Worm (Caenorhabditis elegans) whole organism, L4 larva: ENCODE results near the gene srr-8.
"Not testable (repeated sequence)": the region's sequence is repeated elsewhere in the genome, so short reads cannot be mapped to it uniquely, and the experiment has no call there.

ENCODE experiments used
- D1046.2 ChIP-seq: fragments of 200-800 bp; sonication (Bioruptor generic); IDR thresholded peaks from 2 replicates; pipeline ENCODE4 v1.3.6; 2022; ENCODE audit warnings: missing genetic modification characterization, missing compliant biosample characterization
- F26F4.8 ChIP-seq: fragments of 200-800 bp; sonication (Bioruptor generic); conservative IDR thresholded peaks from 2 replicates; pipeline ENCODE4 v1.3.6; 2022; ENCODE audit warnings: missing genetic modification characterization, missing compliant biosample characterization
- F37D6.2 ChIP-seq: sonication (generic microtip); optimal IDR thresholded peaks from 2 replicates; lab custom pipeline; 2016; ENCODE audit warnings: mild to moderate bottlenecking, missing genetic modification characterization, missing compliant biosample characterization
- T20F7.1 ChIP-seq: fragments of 200-800 bp; sonication (Bioruptor generic); optimal IDR thresholded peaks from 2 replicates; lab custom pipeline; 2018; ENCODE audit warnings: mild to moderate bottlenecking, missing genetic modification characterization, missing compliant biosample characterization
- Y105C5A.15 ChIP-seq: fragments of 200-800 bp; sonication (Bioruptor generic); IDR thresholded peaks from 2 replicates; pipeline ENCODE4 v1.3.6; 2022; ENCODE audit warnings: missing genetic modification characterization, missing compliant biosample characterization
- Y48G9A.11 ChIP-seq: fragments of 200-800 bp; sonication (Bioruptor generic); IDR thresholded peaks from 2 replicates; pipeline ENCODE4 v1.3.6; 2022; ENCODE audit warnings: missing genetic modification reagents, missing genetic modification characterization, missing compliant biosample characterization
- ZK546.5 ChIP-seq, 2 experiments: sonication (generic microtip); optimal IDR thresholded peaks; 2 replicates each; lab custom pipeline; 2017; ENCODE audit warnings: missing biosample characterization in 2 of 2, missing genetic modification characterization in 2 of 2
- ceh-62 ChIP-seq: sonication (generic microtip); optimal IDR thresholded peaks from 2 replicates; lab custom pipeline; 2017; ENCODE audit warnings: missing biosample characterization, missing genetic modification characterization
- ctbp-1 ChIP-seq: fragments of 200-800 bp; sonication (Bioruptor generic); IDR thresholded peaks from 2 replicates; pipeline ENCODE4 v1.3.6; 2022; ENCODE audit warnings: missing genetic modification reagents, missing genetic modification characterization, missing compliant biosample characterization
- daf-8 ChIP-seq: fragments of 200-800 bp; sonication (Bioruptor generic); IDR thresholded peaks from 2 replicates; pipeline ENCODE4 v1.3.6; 2022; ENCODE audit warnings: missing genetic modification characterization, missing compliant biosample characterization
- dmd-6 ChIP-seq: fragments of 200-800 bp; sonication (Bioruptor generic); IDR thresholded peaks from 2 replicates; pipeline ENCODE4 v1.3.6; 2022; ENCODE audit warnings: missing genetic modification reagents, missing genetic modification characterization, missing compliant biosample characterization
- dmd-8 ChIP-seq: fragments of 200-800 bp; sonication (Bioruptor generic); IDR thresholded peaks from 2 replicates; pipeline ENCODE4 v1.3.6; 2022; ENCODE audit warnings: missing genetic modification characterization, missing compliant biosample characterization
- dmd-9 ChIP-seq: fragments of 200-800 bp; sonication (Bioruptor generic); IDR thresholded peaks from 2 replicates; pipeline ENCODE4 v1.3.6; 2022; ENCODE audit warnings: missing genetic modification reagents, missing genetic modification characterization, missing compliant biosample characterization
- dpl-1 ChIP-seq: fragments of 150-350 bp; optimal IDR thresholded peaks from 2 replicates; lab custom pipeline; 2014; ENCODE audit warnings: missing biosample characterization, missing genetic modification reagents, missing genetic modification characterization
- duxl-1 ChIP-seq: sonication (generic microtip); optimal IDR thresholded peaks from 2 replicates; lab custom pipeline; 2016; ENCODE audit warnings: mild to moderate bottlenecking, missing genetic modification characterization, moderate library complexity, missing compliant biosample characterization; ENCODE audit not compliant: poor library complexity
- fkh-10 ChIP-seq: fragments of 150-350 bp; optimal IDR thresholded peaks from 2 replicates; lab custom pipeline; 2014; ENCODE audit warnings: missing biosample characterization, missing genetic modification reagents, missing genetic modification characterization
- fos-1 ChIP-seq: fragments of 150-350 bp; optimal IDR thresholded peaks from 2 replicates; lab custom pipeline; 2014; ENCODE audit warnings: missing biosample characterization, missing genetic modification characterization
- hif-1 ChIP-seq, 2 experiments: sonication (generic microtip); optimal IDR thresholded peaks; 2 replicates each; lab custom pipeline; 2016 to 2017; ENCODE audit warnings: missing compliant biosample characterization in 2 of 2, missing genetic modification characterization in 2 of 2, missing genetic modification reagents in 2 of 2, missing genotype in 2 of 2, mild to moderate bottlenecking in 1 of 2
- hlh-11 ChIP-seq: fragments of 200-800 bp; sonication (Bioruptor generic); optimal IDR thresholded peaks from 2 replicates; lab custom pipeline; 2018; ENCODE audit warnings: mild to moderate bottlenecking, missing genetic modification characterization, missing compliant biosample characterization
- lin-1 ChIP-seq: fragments of 200-800 bp; sonication (Bioruptor generic); IDR thresholded peaks from 2 replicates; pipeline ENCODE4 v1.3.6; 2022; ENCODE audit warnings: missing genetic modification reagents, missing genetic modification characterization, missing compliant biosample characterization
- lin-15B ChIP-seq: fragments of 150-350 bp; sonication (generic microtip); optimal IDR thresholded peaks from 3 replicates; lab custom pipeline; 2014; ENCODE audit warnings: missing biosample characterization, missing genetic modification characterization
- lin-29 ChIP-seq: fragments of 200-800 bp; sonication (Bioruptor generic); IDR thresholded peaks from 2 replicates; pipeline ENCODE4 v1.3.6; 2022; ENCODE audit warnings: missing genetic modification reagents, missing genetic modification characterization, missing compliant biosample characterization
- lin-38 ChIP-seq: fragments of 200-800 bp; sonication (Bioruptor generic); IDR thresholded peaks from 2 replicates; pipeline ENCODE4 v1.3.6; 2022; ENCODE audit warnings: missing genetic modification reagents, missing genetic modification characterization, missing compliant biosample characterization
- madf-5 ChIP-seq, 2 experiments: fragments of 200-800 bp; sonication (Bioruptor generic); IDR thresholded peaks; 2 replicates each; pipeline ENCODE4 v1.3.6; 2022; ENCODE audit warnings: missing compliant biosample characterization in 2 of 2, missing genetic modification characterization in 2 of 2
- madf-9 ChIP-seq: fragments of 200-800 bp; sonication (Bioruptor generic); conservative IDR thresholded peaks from 2 replicates; pipeline ENCODE4 v1.3.6; 2022; ENCODE audit warnings: missing genetic modification reagents, missing genetic modification characterization, missing compliant biosample characterization
- mep-1 ChIP-seq: fragments of 150-350 bp; sonication (generic microtip); optimal IDR thresholded peaks from 3 replicates; lab custom pipeline; 2014; ENCODE audit warnings: missing biosample characterization, missing genetic modification characterization
- mes-2 ChIP-seq: sonication (generic microtip); optimal IDR thresholded peaks from 2 replicates; lab custom pipeline; 2016; ENCODE audit warnings: missing genotype, mild to moderate bottlenecking, missing genetic modification characterization, missing compliant biosample characterization; ENCODE audit not compliant: poor library complexity, severe bottlenecking
- nhr-10 ChIP-seq: fragments of 150-350 bp; optimal IDR thresholded peaks from 2 replicates; lab custom pipeline; 2014; ENCODE audit warnings: missing biosample characterization, missing genetic modification characterization
- nhr-11 ChIP-seq: fragments of 150-350 bp; optimal IDR thresholded peaks from 2 replicates; lab custom pipeline; 2014; ENCODE audit warnings: missing biosample characterization, missing genetic modification characterization
- nhr-111 ChIP-seq: fragments of 200-800 bp; sonication (Bioruptor generic); optimal IDR thresholded peaks from 2 replicates; lab custom pipeline; 2018; ENCODE audit warnings: mild to moderate bottlenecking, missing genetic modification characterization, missing compliant biosample characterization
- nhr-25 ChIP-seq: sonication (generic microtip); optimal IDR thresholded peaks from 2 replicates; lab custom pipeline; 2017; ENCODE audit warnings: missing genetic modification characterization, mild to moderate bottlenecking, missing compliant biosample characterization, antibody characterized with exemption, moderate library complexity, borderline replicate concordance; ENCODE audit not compliant: insufficient read depth
- nhr-42 ChIP-seq: fragments of 200-800 bp; sonication (Bioruptor generic); IDR thresholded peaks from 2 replicates; pipeline ENCODE4 v1.3.6; 2022; ENCODE audit warnings: missing genetic modification characterization, missing compliant biosample characterization
- nhr-48 ChIP-seq: sonication (generic microtip); optimal IDR thresholded peaks from 2 replicates; lab custom pipeline; 2016; ENCODE audit warnings: mild to moderate bottlenecking, missing genetic modification characterization, missing compliant biosample characterization
- pha-4 ChIP-seq, 2 experiments: fragments of 150-350 bp in 1 of 2; fragments of 200-800 bp in 1 of 2; sonication (Bioruptor generic) in 1 of 2; IDR thresholded peaks in 1 of 2; optimal IDR thresholded peaks in 1 of 2; 2 replicates each; pipeline versions ENCODE4 v1.3.6 to Lab custom; 2014 to 2022; ENCODE audit warnings: missing genetic modification characterization in 2 of 2, missing genetic modification reagents in 2 of 2, missing biosample characterization in 1 of 2, missing compliant biosample characterization in 1 of 2
- pqm-1 ChIP-seq: sonication (generic microtip); optimal IDR thresholded peaks from 2 replicates; lab custom pipeline; 2017; ENCODE audit warnings: missing biosample characterization, missing genetic modification characterization
- rbr-2 ChIP-seq: sonication (generic microtip); optimal IDR thresholded peaks from 2 replicates; lab custom pipeline; 2016; ENCODE audit warnings: missing genotype, missing genetic modification characterization, missing compliant biosample characterization
- saeg-2 ChIP-seq: fragments of 200-800 bp; sonication (Bioruptor generic); IDR thresholded peaks from 2 replicates; pipeline ENCODE4 v1.3.6; 2022; ENCODE audit warnings: missing genetic modification reagents, missing genetic modification characterization, missing compliant biosample characterization
- skn-1 ChIP-seq: fragments of 150-350 bp; optimal IDR thresholded peaks from 2 replicates; lab custom pipeline; 2014; ENCODE audit warnings: missing biosample characterization, missing genetic modification characterization
- snpc-1.2 ChIP-seq: fragments of 200-800 bp; sonication (Bioruptor generic); IDR thresholded peaks from 2 replicates; pipeline ENCODE4 v1.3.6; 2022; ENCODE audit warnings: missing genetic modification reagents, missing genetic modification characterization, missing compliant biosample characterization
- spr-3 ChIP-seq: fragments of 200-800 bp; sonication (Bioruptor generic); optimal IDR thresholded peaks from 2 replicates; lab custom pipeline; 2018; ENCODE audit warnings: mild to moderate bottlenecking, missing genetic modification characterization, missing compliant biosample characterization
- unc-130 ChIP-seq: sonication (generic microtip); optimal IDR thresholded peaks from 2 replicates; lab custom pipeline; 2016; ENCODE audit warnings: missing genetic modification reagents, missing genetic modification characterization, missing compliant biosample characterization
- unc-62 ChIP-seq, 3 experiments: fragments of 150-350 bp in 1 of 3; sonication (generic microtip); optimal IDR thresholded peaks in 2 of 3; peaks in 1 of 3; 1 replicate in 1 of 3; 2 replicates in 2 of 3; lab custom pipeline; 2014 to 2017; ENCODE audit warnings: missing biosample characterization in 3 of 3, missing genetic modification characterization in 3 of 3, missing genetic modification reagents in 3 of 3, missing genotype in 1 of 3
- zag-1 ChIP-seq: fragments of 150-350 bp; optimal IDR thresholded peaks from 2 replicates; lab custom pipeline; 2014; ENCODE audit warnings: missing biosample characterization, missing genetic modification characterization
- zfp-3 ChIP-seq: fragments of 200-800 bp; sonication (Bioruptor generic); conservative IDR thresholded peaks from 2 replicates; pipeline ENCODE4 v1.3.6; 2022; ENCODE audit warnings: missing genetic modification reagents, missing genetic modification characterization, missing compliant biosample characterization
- ztf-11 ChIP-seq: fragments of 150-350 bp; optimal IDR thresholded peaks from 2 replicates; lab custom pipeline; 2014; ENCODE audit warnings: missing biosample characterization, missing genetic modification characterization
- ztf-7 ChIP-seq: fragments of 150-350 bp; optimal IDR thresholded peaks from 2 replicates; lab custom pipeline; 2014; ENCODE audit warnings: missing biosample characterization, missing genetic modification characterization

srr-8 gene

DNA sequence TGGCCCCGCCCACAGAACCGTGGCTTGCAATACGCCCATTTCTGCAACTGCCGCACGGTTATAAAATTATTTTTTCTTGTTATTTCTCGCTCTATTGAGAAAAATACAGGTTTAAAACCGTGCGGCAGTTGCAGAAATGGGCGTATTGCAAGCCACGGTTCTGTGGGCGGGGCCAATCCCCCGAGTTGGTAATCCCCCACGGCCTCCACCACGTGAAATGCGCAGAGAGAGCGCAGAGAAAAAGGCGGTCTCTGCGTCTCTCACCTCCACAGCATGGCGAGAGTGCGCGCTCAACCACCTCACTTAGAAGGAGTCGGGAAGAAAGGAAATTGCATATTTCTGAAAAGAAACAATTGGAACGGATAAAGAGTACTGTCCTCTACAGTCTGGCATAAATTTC, 45.7 kb downstream of the srr-8 start (continued):
- peak; percentile 93 for TF ChIP-seq nhr-42 (GFP tag; lab: Robert Waterston, UW)
- TF ChIP-seq Y48G9A.11 (GFP tag; lab: Robert Waterston, UW) = peak; percentile 57; the same call in 1 of the 2 replicates
- TF ChIP-seq madf-9 (GFP tag; lab: Robert Waterston, UW) = peak; percentile 77
- TF ChIP-seq dmd-8 = 0 out of 2 replicates have a peak, but pooled peaks have one; percentile 59
- TF ChIP-seq pha-4 (GFP tag; IDR thresholded peaks at IDR 0.05; lab: Robert Waterston, UW) = peak; percentile 80
- TF ChIP-seq pha-4 (tag; optimal IDR thresholded peaks at IDR 0.05; lab: Kevin White, UChicago) = not testable (repeated sequence)
- peak; percentile 95 for TF ChIP-seq ctbp-1 (GFP tag; lab: Robert Waterston, UW)

ce11 chrV:5049333-5049942, 48.0 kb downstream of the srr-8 start, which contains the start of the genes pqn-51 and K11D12.14:
Gene pqn-51 (plus strand): TSS chrV:5049607.
Gene K11D12.14 (plus strand): TSS chrV:5049636.
- TF ChIP-seq duxl-1 (tag; lab: Kevin White, UChicago) = peak; percentile 42
- TF ChIP-seq ceh-62 (tag; lab: Kevin White, UChicago) = no peak
- TF ChIP-seq snpc-1.2 (GFP tag; lab: Robert Waterston, UW) = peak; percentile 70
- TF ChIP-seq spr-3 (GFP tag; lab: Kevin White, UChicago) = peak; percentile 61
- TF ChIP-seq daf-8 (GFP tag; lab: Robert Waterston, UW) = no peak
- TF ChIP-seq lin-38 (GFP tag; lab: Robert Waterston, UW) = peak; percentile 93
- peak; percentile 42 to 90 for TF ChIP-seq ZK546.5 (tag; optimal IDR thresholded peaks at IDR 0.05; lab: Kevin White, UChicago)
- TF ChIP-seq ztf-7 (tag; lab: Kevin White, UChicago) = peak; percentile 55
- TF ChIP-seq dmd-9 = no peak
- peak; percentile 87 for TF ChIP-seq lin-29 (GFP tag; lab: Robert Waterston, UW)
- TF ChIP-seq Y48G9A.11 (GFP tag; lab: Robert Waterston, UW) = peak; percentile 57; the same call in 1 of the 2 replicates
- peak; percentile 93 for TF ChIP-seq fkh-10
- peak; percentile 7 for TF ChIP-seq unc-130
- peak; percentile 90 for TF ChIP-seq dpl-1 (GFP tag; lab: Kevin White, UChicago)
- TF ChIP-seq rbr-2 (tag; lab: Kevin White, UChicago) = peak; percentile 97
- TF ChIP-seq dmd-8 = 0 out of 2 replicates have a peak, but pooled peaks have one; percentile 64
- peak; percentile 87 for TF ChIP-seq nhr-11 (tag; lab: Kevin White, UChicago)
- peak; percentile 76; the same call in 1 of the 2 replicates for TF ChIP-seq D1046.2 (GFP tag; lab: Robert Waterston, UW)
- TF ChIP-seq hlh-11 = peak; percentile 95
- TF ChIP-seq nhr-48 (tag; lab: Kevin White, UChicago) = peak; percentile 89
- 0 out of 2 replicates have a peak, but pooled peaks have one; percentile 54 for TF ChIP-seq Y105C5A.15 (GFP tag; lab: Robert Waterston, UW)
- TF ChIP-seq F37D6.2 = peak; percentile 91
- TF ChIP-seq T20F7.1 (GFP tag; lab: Kevin White, UChicago) = peak; percentile 81
- no peak for TF ChIP-seq nhr-111 (GFP tag; lab: Kevin White, UChicago)
- no peak for TF ChIP-seq zag-1 (tag; lab: Kevin White, UChicago)
- peak; percentile 83 for TF ChIP-seq mes-2 (tag; lab: Kevin White, UChicago)
- no peak for TF ChIP-seq ztf-11 (tag; lab: Kevin White, UChicago)
- TF ChIP-seq madf-5 (GFP tag; IDR thresholded peaks at IDR 0.05; lab: Robert Waterston, UW) = 0 out of 4 replicates have a peak, but pooled peaks of 1 of the 2 experiments have one; percentile 5
- peak; percentile 90 for TF ChIP-seq dmd-6 (GFP tag; lab: Robert Waterston, UW)
- TF ChIP-seq lin-15B (tag; lab: Kevin White, UChicago) = peak; percentile 31
- TF ChIP-seq nhr-10 (tag; lab: Kevin White, UChicago) = peak; percentile 54
- TF ChIP-seq lin-1 (GFP tag; lab: Robert Waterston, UW) = peak; percentile 61; the same call in 1 of the 2 replicates
- TF ChIP-seq hif-1 (tag; optimal IDR thresholded peaks at IDR 0.05; lab: Kevin White, UChicago) = peak; percentile 61 to 75
- TF ChIP-seq zfp-3 (GFP tag; lab: Robert Waterston, UW) = peak; percentile 75; the same call in 1 of the 2 replicates
- peak; percentile 24 for TF ChIP-seq nhr-25
- TF ChIP-seq skn-1 (tag; lab: Kevin White, UChicago) = no peak
- no peak for TF ChIP-seq pqm-1 (tag; lab: Kevin White, UChicago)
- no peak for TF ChIP-seq fos-1
- TF ChIP-seq F26F4.8 = no peak
- TF ChIP-seq mep-1 = peak; percentile 87
- peak; percentile 86 for TF ChIP-seq saeg-2 (GFP tag; lab: Robert Waterston, UW)
- TF ChIP-seq unc-62 (GFP tag; optimal IDR thresholded peaks at IDR 0.05 in 1 of 2; lab: Kevin White, UChicago) = peak in 1 of 2 experiments; percentile 100
- TF ChIP-seq unc-62 (tag; optimal IDR thresholded peaks at IDR 0.05; lab: Kevin White, UChicago) = no peak
